Fruit fly (Drosophila melanogaster): ENCODE data around the gene AhcyL1.
A peak's percentile ranks its signal among the peaks of the same experiment; 100 is the strongest.

The AhcyL1 gene

dm6 chr3L:2795363-2795957, 23.3 kb upstream of the AhcyL1 start (continued):
- TF ChIP-seq acj6 (GFP tag; optimal IDR thresholded peaks at IDR 0.05) = peak; percentile 68
- TF ChIP-seq CG6163 (GFP tag; IDR thresholded peaks at IDR 0.05) = no peak
- no peak for TF ChIP-seq CG3032 (tag; optimal IDR thresholded peaks at IDR 0.05)

dm6 chr3L:2785941-2786340, 13.8 kb upstream of the AhcyL1 start:
- TF ChIP-seq CG6808 (GFP tag; optimal IDR thresholded peaks at IDR 0.05) = no peak
- TF ChIP-seq dsx (GFP tag; optimal IDR thresholded peaks at IDR 0.05; ENCODE audit: poor library complexity, severe bottlenecking) = no peak
- TF ChIP-seq Sox14 (GFP tag; optimal IDR thresholded peaks at IDR 0.05) = no peak
- TF ChIP-seq lz (GFP tag; optimal IDR thresholded peaks at IDR 0.05) = no peak
- TF ChIP-seq net (GFP tag; optimal IDR thresholded peaks at IDR 0.05) = no peak
- no peak for TF ChIP-seq CG6276 (GFP tag; optimal IDR thresholded peaks at IDR 0.05)
- TF ChIP-seq topi (GFP tag; optimal IDR thresholded peaks at IDR 0.05) = no peak
- no peak for TF ChIP-seq Eip93F (GFP tag; optimal IDR thresholded peaks at IDR 0.05)
- no peak for TF ChIP-seq Met (GFP tag; optimal IDR thresholded peaks at IDR 0.05)

dm6 chr3L:2782678-2783027, 10.5 kb upstream of the AhcyL1 start:
- TF ChIP-seq CG31627 (GFP tag; optimal IDR thresholded peaks at IDR 0.05) (no peak), Hr4 (GFP tag; optimal IDR thresholded peaks at IDR 0.05) (no peak), Met (GFP tag; optimal IDR thresholded peaks at IDR 0.05) (no peak), CG8319 (GFP tag; optimal IDR thresholded peaks at IDR 0.05) (no peak), fkh (GFP tag; optimal IDR thresholded peaks at IDR 0.05) (peak; percentile 41), OdsH (GFP tag; optimal IDR thresholded peaks at IDR 0.05) (no peak), CG6854 (GFP tag; optimal IDR thresholded peaks at IDR 0.05) (no peak)

- TF ChIP-seq vri (GFP tag; optimal IDR thresholded peaks at IDR 0.05) = peak; percentile 62
- peak; percentile 2 for TF ChIP-seq lz (GFP tag; optimal IDR thresholded peaks at IDR 0.05)
- TF ChIP-seq CG31627 (GFP tag; optimal IDR thresholded peaks at IDR 0.05) = peak; percentile 7
- TF ChIP-seq Eip93F (GFP tag; optimal IDR thresholded peaks at IDR 0.05) = no peak
- no peak for TF ChIP-seq CG11902 (GFP tag; optimal IDR thresholded peaks at IDR 0.05)
- peak; percentile 18 for TF ChIP-seq CG3032 (tag; optimal IDR thresholded peaks at IDR 0.05)
- TF ChIP-seq CG8632 (GFP tag; optimal IDR thresholded peaks at IDR 0.05) = no peak
- peak; percentile 18 for TF ChIP-seq esn (GFP tag; optimal IDR thresholded peaks at IDR 0.05)
- TF ChIP-seq Sox15 (GFP tag; optimal IDR thresholded peaks at IDR 0.05) = no peak
- no peak for TF ChIP-seq CG1621 (tag; optimal IDR thresholded peaks at IDR 0.05)
Observed at dm6 chr3L:2781991-2782677, 10.0 kb upstream of the AhcyL1 start, which contains the start of gene Pgant6. Gene Pgant6 (plus strand): TSS chr3L:2782255.

- TF ChIP-seq fkh (GFP tag; optimal IDR thresholded peaks at IDR 0.05) (peak; percentile 23), net (GFP tag; optimal IDR thresholded peaks at IDR 0.05) (no peak)
Observed at dm6 chr3L:2780711-2781110, 8.6 kb upstream of the AhcyL1 start, which contains the start of gene mRpS35. Gene mRpS35 (plus strand): TSS chr3L:2780899.

- TF ChIP-seq achi (GFP tag; optimal IDR thresholded peaks at IDR 0.05) (peak; percentile 94), cyc (GFP tag; optimal IDR thresholded peaks at IDR 0.05) (peak; percentile 92), CG15336 (GFP tag; IDR thresholded peaks at IDR 0.05) (peak; percentile 93), pdm3 (GFP tag; optimal IDR thresholded peaks at IDR 0.05) (peak; percentile 95), Sox15 (GFP tag; optimal IDR thresholded peaks at IDR 0.05) (peak; percentile 93), Ets96B (tag; optimal IDR thresholded peaks at IDR 0.05) (peak; percentile 90), vri (GFP tag; optimal IDR thresholded peaks at IDR 0.05) (peak; percentile 79), OdsH (GFP tag; optimal IDR thresholded peaks at IDR 0.05) (peak; percentile 97), CG31627 (GFP tag; optimal IDR thresholded peaks at IDR 0.05) (peak; percentile 94), dac (GFP tag; optimal IDR thresholded peaks at IDR 0.05) (peak; percentile 88), Gug (GFP tag; IDR thresholded peaks at IDR 0.05) (peak; percentile 87), CG9139 (GFP tag; optimal IDR thresholded peaks at IDR 0.05) (no peak), CG6792 (GFP tag; optimal IDR thresholded peaks at IDR 0.05) (peak; percentile 92), eg (GFP tag; IDR thresholded peaks at IDR 0.05) (peak; percentile 95), dsx (GFP tag; optimal IDR thresholded peaks at IDR 0.05; ENCODE audit: poor library complexity, severe bottlenecking) (peak; percentile 98), Lpt (GFP tag; optimal IDR thresholded peaks at IDR 0.05) (peak; percentile 93), CG6854 (GFP tag; optimal IDR thresholded peaks at IDR 0.05) (peak; percentile 68), Ets21C (GFP tag; optimal IDR thresholded peaks at IDR 0.05) (peak; percentile 89), Eip78C (GFP tag) (peak; percentile 96), fd85E (GFP tag; optimal IDR thresholded peaks at IDR 0.05) (peak; percentile 69), Eip75B (GFP tag; optimal IDR thresholded peaks at IDR 0.05) (peak; percentile 90), CG11762 (GFP tag; optimal IDR thresholded peaks at IDR 0.05; ENCODE audit: insufficient read depth) (peak; percentile 74)
Observed at dm6 chr3L:2773968-2774461, 1.9 kb upstream of the AhcyL1 start, which contains the start of the genes CG12093 and Atg2. Gene CG12093 (minus strand): TSS chr3L:2774007. Gene Atg2 (plus strand): TSS chr3L:2774338.

Data from whole organism, prepupa.